Fruit fly (Drosophila melanogaster) whole organism, prepupa: ENCODE data around the gene CG3558.

Source experiments
- Blimp-1 ChIP-seq: fragments of 200-800 bp; sonication (Bioruptor generic); optimal IDR thresholded peaks from 3 replicates; lab custom pipeline; 2017; ENCODE audit warnings: missing biosample characterization, missing genetic modification characterization, mild to moderate bottlenecking, moderate library complexity, missing genetic modification reagents
- CG10631 ChIP-seq: fragments of 200-800 bp; sonication (Bioruptor generic); optimal IDR thresholded peaks from 2 replicates; lab custom pipeline; 2016; ENCODE audit warnings: missing biosample characterization, missing genetic modification characterization
- CG10669 ChIP-seq: fragments of 200-800 bp; sonication (Bioruptor generic); optimal IDR thresholded peaks from 3 replicates; lab custom pipeline; 2018; ENCODE audit warnings: missing biosample characterization, mild to moderate bottlenecking, missing genetic modification characterization, moderate library complexity
- CG11294 ChIP-seq: fragments of 200-800 bp; sonication (Bioruptor generic); IDR thresholded peaks from 2 replicates; pipeline ENCODE4 v1.3.6; 2022; ENCODE audit warnings: missing biosample characterization, missing genetic modification characterization
- CG11762 ChIP-seq: fragments of 200-800 bp; sonication (Bioruptor generic); optimal IDR thresholded peaks from 3 replicates; lab custom pipeline; 2016; ENCODE audit warnings: missing biosample characterization, missing genetic modification characterization; ENCODE audit not compliant: insufficient read depth
- CG11902 ChIP-seq: fragments of 200-800 bp; sonication (Bioruptor generic); optimal IDR thresholded peaks from 3 replicates; lab custom pipeline; 2016; ENCODE audit warnings: missing biosample characterization, missing genetic modification characterization
- CG15336 ChIP-seq: fragments of 200-800 bp; sonication (Bioruptor generic); IDR thresholded peaks from 2 replicates; pipeline ENCODE4 v1.3.6; 2022; ENCODE audit warnings: missing biosample characterization, missing genetic modification characterization
- CG1621 ChIP-seq: fragments of 200-800 bp; sonication (Bioruptor generic); optimal IDR thresholded peaks from 3 replicates; lab custom pipeline; 2018; ENCODE audit warnings: missing biosample characterization, mild to moderate bottlenecking, missing genetic modification characterization
- CG31627 ChIP-seq: fragments of 200-800 bp; sonication (Bioruptor generic); optimal IDR thresholded peaks from 3 replicates; lab custom pipeline; 2016; ENCODE audit warnings: missing biosample characterization, missing genetic modification characterization
- CG32006 ChIP-seq: fragments of 200-800 bp; sonication (Bioruptor generic); optimal IDR thresholded peaks from 3 replicates; lab custom pipeline; 2017; ENCODE audit warnings: missing biosample characterization, mild to moderate bottlenecking, missing genetic modification characterization
- CG34406 ChIP-seq: fragments of 200-800 bp; sonication (Bioruptor generic); optimal IDR thresholded peaks from 3 replicates; lab custom pipeline; 2016; ENCODE audit warnings: missing biosample characterization, missing genetic modification characterization
- CG3919 ChIP-seq: fragments of 200-800 bp; sonication (Bioruptor generic); optimal IDR thresholded peaks from 3 replicates; lab custom pipeline; 2016; ENCODE audit warnings: missing biosample characterization, missing genetic modification characterization
- CG4318 ChIP-seq: fragments of 200-800 bp; sonication (Bioruptor generic); optimal IDR thresholded peaks from 3 replicates; lab custom pipeline; 2017; ENCODE audit warnings: missing biosample characterization, mild to moderate bottlenecking, missing genetic modification characterization
- CG6163 ChIP-seq: fragments of 200-800 bp; sonication (Bioruptor generic); IDR thresholded peaks from 3 replicates; pipeline ENCODE4 v1.3.6; 2022; ENCODE audit warnings: missing biosample characterization, missing genetic modification characterization
- CG6276 ChIP-seq: fragments of 200-800 bp; sonication (Bioruptor generic); optimal IDR thresholded peaks from 2 replicates; lab custom pipeline; 2017; ENCODE audit warnings: missing biosample characterization, mild to moderate bottlenecking, missing genetic modification characterization
- CG6792 ChIP-seq: fragments of 200-800 bp; sonication (Bioruptor generic); optimal IDR thresholded peaks from 3 replicates; lab custom pipeline; 2016; ENCODE audit warnings: missing biosample characterization, missing genetic modification characterization
- CG6808 ChIP-seq: fragments of 200-800 bp; sonication (Bioruptor generic); optimal IDR thresholded peaks from 3 replicates; lab custom pipeline; 2017; ENCODE audit warnings: missing biosample characterization, missing genetic modification characterization, mild to moderate bottlenecking, moderate library complexity, missing genetic modification reagents
- CG6854 ChIP-seq: fragments of 200-800 bp; sonication (Bioruptor generic); optimal IDR thresholded peaks from 2 replicates; lab custom pipeline; 2017; ENCODE audit warnings: missing biosample characterization, mild to moderate bottlenecking, missing genetic modification characterization
- CG8119 ChIP-seq: fragments of 200-800 bp; sonication (Bioruptor generic); IDR thresholded peaks from 3 replicates; pipeline ENCODE4 v1.3.6; 2022; ENCODE audit warnings: missing biosample characterization, missing genetic modification characterization
- CG9139 ChIP-seq: fragments of 200-800 bp; sonication (Bioruptor generic); optimal IDR thresholded peaks from 3 replicates; lab custom pipeline; 2017; ENCODE audit warnings: missing biosample characterization, mild to moderate bottlenecking, missing genetic modification characterization
- Eip75B ChIP-seq: fragments of 200-800 bp; sonication (Bioruptor generic); optimal IDR thresholded peaks from 3 replicates; lab custom pipeline; 2016; ENCODE audit warnings: missing biosample characterization, missing genetic modification characterization
- Gug ChIP-seq: fragments of 200-800 bp; sonication (Bioruptor generic); IDR thresholded peaks from 2 replicates; pipeline ENCODE4 v1.3.6; 2022; ENCODE audit warnings: missing biosample characterization, missing genetic modification characterization
- Hr4 ChIP-seq: fragments of 200-800 bp; sonication (Bioruptor generic); optimal IDR thresholded peaks from 3 replicates; lab custom pipeline; 2016; ENCODE audit warnings: missing biosample characterization, missing genetic modification characterization
- Lpt ChIP-seq: fragments of 200-800 bp; sonication (Bioruptor generic); optimal IDR thresholded peaks from 3 replicates; lab custom pipeline; 2016; ENCODE audit warnings: missing biosample characterization, missing genetic modification characterization
- OdsH ChIP-seq: fragments of 200-800 bp; sonication (Bioruptor generic); optimal IDR thresholded peaks from 3 replicates; lab custom pipeline; 2016; ENCODE audit warnings: missing biosample characterization, missing genetic modification characterization
- Smox ChIP-seq: fragments of 200-800 bp; sonication (Bioruptor generic); optimal IDR thresholded peaks from 3 replicates; lab custom pipeline; 2016; ENCODE audit warnings: missing biosample characterization, missing genetic modification characterization
- Sox102F ChIP-seq: fragments of 200-800 bp; sonication (Bioruptor generic); optimal IDR thresholded peaks from 2 replicates; lab custom pipeline; 2016; ENCODE audit warnings: missing biosample characterization, mild to moderate bottlenecking, missing genetic modification characterization
- Sox14 ChIP-seq: fragments of 200-800 bp; sonication (Bioruptor generic); optimal IDR thresholded peaks from 3 replicates; lab custom pipeline; 2016; ENCODE audit warnings: missing biosample characterization, missing genetic modification characterization
- Sox15 ChIP-seq: fragments of 200-800 bp; sonication (Bioruptor generic); optimal IDR thresholded peaks from 3 replicates; lab custom pipeline; 2016; ENCODE audit warnings: missing biosample characterization, missing genetic modification characterization
- achi ChIP-seq: fragments of 200-800 bp; sonication (Bioruptor generic); optimal IDR thresholded peaks from 3 replicates; lab custom pipeline; 2016; ENCODE audit warnings: missing biosample characterization, missing genetic modification characterization
- acj6 ChIP-seq: fragments of 200-800 bp; sonication (Bioruptor generic); optimal IDR thresholded peaks from 3 replicates; lab custom pipeline; 2016; ENCODE audit warnings: missing biosample characterization, missing genetic modification characterization
- dac ChIP-seq: fragments of 200-800 bp; sonication (Bioruptor generic); optimal IDR thresholded peaks from 2 replicates; lab custom pipeline; 2017; ENCODE audit warnings: missing biosample characterization, mild to moderate bottlenecking, missing genetic modification characterization
- dsx ChIP-seq: fragments of 200-800 bp; optimal IDR thresholded peaks from 3 replicates; lab custom pipeline; 2019; ENCODE audit warnings: missing biosample characterization, mild to moderate bottlenecking, missing genetic modification characterization, moderate library complexity; ENCODE audit not compliant: poor library complexity, severe bottlenecking
- esn ChIP-seq: fragments of 200-800 bp; sonication (Bioruptor generic); optimal IDR thresholded peaks from 2 replicates; lab custom pipeline; 2016; ENCODE audit warnings: missing biosample characterization, mild to moderate bottlenecking, missing genetic modification characterization, moderate library complexity
- pdm3 ChIP-seq: fragments of 200-800 bp; sonication (Bioruptor generic); optimal IDR thresholded peaks from 3 replicates; lab custom pipeline; 2016; ENCODE audit warnings: missing biosample characterization, missing genetic modification characterization
- salr ChIP-seq, 2 experiments: fragments of 200-800 bp; sonication (Bioruptor generic); optimal IDR thresholded peaks; 3 replicates each; lab custom pipeline; 2016 to 2018; ENCODE audit warnings: missing biosample characterization in 2 of 2, missing genetic modification characterization in 2 of 2, mild to moderate bottlenecking in 1 of 2
- ss ChIP-seq, 2 experiments: fragments of 200-800 bp; sonication (Bioruptor generic); optimal IDR thresholded peaks; 2 replicates in 1 of 2; 3 replicates in 1 of 2; lab custom pipeline; 2017 to 2018; ENCODE audit warnings: mild to moderate bottlenecking in 2 of 2, missing biosample characterization in 2 of 2, missing genetic modification characterization in 2 of 2, moderate library complexity in 1 of 2
- svp ChIP-seq: fragments of 200-800 bp; sonication (Bioruptor generic); peaks from one replicate; lab custom pipeline; 2016; ENCODE audit warnings: missing biosample characterization, missing genetic modification characterization
- vri ChIP-seq: fragments of 200-800 bp; sonication (Bioruptor generic); optimal IDR thresholded peaks from 3 replicates; lab custom pipeline; 2016; ENCODE audit warnings: missing biosample characterization, mild to moderate bottlenecking, missing genetic modification characterization

The CG3558 gene

DNA sequence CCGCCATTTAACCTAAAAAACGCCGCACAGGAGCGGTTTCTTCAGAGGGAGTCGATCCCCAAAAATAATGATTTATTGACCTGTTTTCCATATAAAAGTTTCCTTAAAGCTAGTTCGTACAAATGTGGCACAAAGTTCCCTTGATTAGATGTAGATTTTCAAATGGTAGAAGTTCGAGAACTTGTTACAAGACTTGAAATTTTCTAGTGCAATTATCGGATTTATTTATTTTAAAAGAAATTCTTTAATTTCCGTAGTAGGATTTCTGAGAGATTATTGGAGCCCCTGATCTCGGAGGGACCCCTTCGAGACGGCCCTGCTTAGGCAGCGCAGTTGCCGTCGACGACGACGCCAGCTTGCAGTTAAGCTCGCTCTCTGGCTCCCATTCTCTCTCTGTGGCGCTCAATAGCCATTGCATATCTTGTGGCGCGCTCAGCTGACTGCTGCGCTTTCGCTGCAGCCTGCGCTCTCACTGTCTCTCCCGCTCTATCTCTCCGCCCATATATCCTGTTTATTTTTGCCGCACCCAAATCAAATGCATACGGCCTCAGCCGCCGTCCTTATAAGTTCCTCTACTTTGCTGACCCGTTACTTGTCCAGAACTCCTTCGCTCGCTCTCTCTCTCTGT, 35.0 kb upstream of the CG3558 start (continued):
- TF ChIP-seq Smox (GFP tag; lab: Kevin White, UChicago): peak; percentile 90
- peak; percentile 94 for TF ChIP-seq Hr4 (GFP tag; lab: Kevin White, UChicago)
- TF ChIP-seq CG32006 (GFP tag; lab: Kevin White, UChicago): peak; percentile 94
- peak; percentile 91 for TF ChIP-seq Sox102F (GFP tag; lab: Kevin White, UChicago)
- TF ChIP-seq ss (GFP tag; optimal IDR thresholded peaks at IDR 0.05; lab: Kevin White, UChicago): peak; percentile 82 to 91
- peak; percentile 71 for TF ChIP-seq vri (GFP tag; lab: Kevin White, UChicago)
- TF ChIP-seq acj6 (GFP tag; lab: Kevin White, UChicago): peak; percentile 91
- TF ChIP-seq pdm3: peak; percentile 92
- TF ChIP-seq dsx (GFP tag; lab: Kevin White, UChicago): peak; percentile 91

DNA sequence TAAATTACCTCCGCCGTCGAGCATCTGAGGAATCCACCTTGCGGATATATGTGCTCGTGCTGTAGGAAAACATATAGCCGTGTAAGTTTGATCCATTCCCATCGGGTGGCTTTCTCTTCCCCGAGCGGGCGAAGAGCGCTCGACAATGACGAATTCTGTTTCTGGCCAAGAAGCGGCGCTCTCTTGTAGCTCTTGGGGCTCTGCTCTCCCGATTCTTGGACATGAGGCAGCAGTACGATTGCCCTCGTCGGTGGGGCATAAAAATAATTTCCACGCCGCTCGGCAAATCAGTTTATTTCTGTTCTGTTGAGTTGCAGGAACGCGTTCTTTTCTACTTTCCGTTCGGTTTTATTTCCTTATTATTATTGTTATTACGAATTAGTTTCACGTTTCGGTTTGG, 33.8 kb upstream of the CG3558 start:
- TF ChIP-seq CG11902 (GFP tag; lab: Kevin White, UChicago): no peak
- peak; percentile 14; the same call in 1 of the 2 replicates for TF ChIP-seq CG15336 (GFP tag; lab: Robert Waterston, UW)

dm6 chr2L:2966917-2967316, 25.8 kb upstream of the CG3558 start:
- no peak for TF ChIP-seq esn (GFP tag; lab: Kevin White, UChicago)
- 0 out of 3 replicates have a peak, but pooled peaks have one; percentile 24 for TF ChIP-seq CG6163 (GFP tag; lab: Robert Waterston, UW)

DNA sequence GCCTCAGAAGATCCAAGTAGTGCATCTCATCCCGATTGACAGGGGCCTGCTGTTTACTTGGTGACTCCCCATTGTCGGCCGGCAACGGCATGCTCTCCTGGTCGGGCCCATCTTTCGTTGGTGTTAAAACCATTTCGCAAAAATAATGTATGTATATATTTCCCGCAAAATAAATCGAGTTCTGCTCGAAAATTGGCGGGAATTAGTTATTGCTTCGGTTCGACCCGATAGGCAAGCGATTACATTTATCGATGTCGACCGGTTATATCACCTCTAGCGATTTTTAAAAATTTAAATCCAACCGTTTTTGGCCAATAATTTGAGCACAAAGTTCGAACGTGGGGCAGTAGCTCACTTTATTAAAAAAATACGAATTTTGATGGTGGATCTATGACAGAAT, 23.2 kb upstream of the CG3558 start, which contains the start of gene Ts:
TSS of gene Ts (minus strand) at position 201 of the 400 bp plus-strand sequence.
- TF ChIP-seq CG6808 (GFP tag; lab: Kevin White, UChicago) (no peak), CG6792 (no peak), CG9139 (no peak), CG8119 (GFP tag; lab: Robert Waterston, UW) (no peak), Sox102F (GFP tag; lab: Kevin White, UChicago) (no peak), CG10669 (GFP tag; lab: Kevin White, UChicago) (no peak), CG15336 (GFP tag; lab: Robert Waterston, UW) (no peak), Sox15 (GFP tag; lab: Kevin White, UChicago) (no peak), CG34406 (GFP tag; lab: Kevin White, UChicago) (no peak), CG4318 (GFP tag; lab: Kevin White, UChicago) (no peak), salr (GFP tag; optimal IDR thresholded peaks at IDR 0.05; lab: Kevin White, UChicago) (no peak), Lpt (GFP tag; lab: Kevin White, UChicago) (no peak)

- TF ChIP-seq CG6276 (GFP tag; lab: Kevin White, UChicago) (no peak), salr (GFP tag; optimal IDR thresholded peaks at IDR 0.05; lab: Kevin White, UChicago) (peak in 1 of 2 experiments; percentile 53), achi (GFP tag; lab: Kevin White, UChicago) (peak; percentile 91), Blimp-1 (GFP tag; lab: Kevin White, UChicago) (peak; percentile 82), ss (GFP tag; optimal IDR thresholded peaks at IDR 0.05; lab: Kevin White, UChicago) (peak; percentile 78 to 91), CG3919 (GFP tag; lab: Kevin White, UChicago) (peak; percentile 91), dac (GFP tag; lab: Kevin White, UChicago) (peak; percentile 79), CG6163 (GFP tag; lab: Robert Waterston, UW) (peak; percentile 76), Smox (GFP tag; lab: Kevin White, UChicago) (peak; percentile 85), CG9139 (peak; percentile 68), Hr4 (GFP tag; lab: Kevin White, UChicago) (peak; percentile 91), OdsH (peak; percentile 93), CG11762 (GFP tag; lab: Kevin White, UChicago) (peak; percentile 90), Sox102F (GFP tag; lab: Kevin White, UChicago) (peak; percentile 84), CG4318 (GFP tag; lab: Kevin White, UChicago) (peak; percentile 89), esn (GFP tag; lab: Kevin White, UChicago) (peak; percentile 94), Sox15 (GFP tag; lab: Kevin White, UChicago) (peak; percentile 94), CG10631 (GFP tag; lab: Kevin White, UChicago) (peak; percentile 94), CG31627 (peak; percentile 90), CG6808 (GFP tag; lab: Kevin White, UChicago) (peak; percentile 90), acj6 (GFP tag; lab: Kevin White, UChicago) (peak; percentile 92), Gug (GFP tag; lab: Robert Waterston, UW) (peak; percentile 66), CG11294 (GFP tag; lab: Robert Waterston, UW) (peak; percentile 76), svp (GFP tag; lab: Kevin White, UChicago) (no peak), Eip75B (peak; percentile 82), CG1621 (tag; lab: Kevin White, UChicago) (peak; percentile 66), CG6854 (GFP tag; lab: Kevin White, UChicago) (peak; percentile 40), Sox14 (GFP tag; lab: Kevin White, UChicago) (peak; percentile 87), CG8119 (GFP tag; lab: Robert Waterston, UW) (peak; percentile 88), CG15336 (GFP tag; lab: Robert Waterston, UW) (peak; percentile 86)
Observed at dm6 chr2L:2972439-2972936, 20.2 kb upstream of the CG3558 start, which contains the start of the genes Rrp1 and gammaTub23C. TSS of gene Rrp1 (minus strand) at chr2L:2972508. TSS of gene gammaTub23C (plus strand) at chr2L:2972891.
